Fruit fly (Drosophila melanogaster) whole organism, embryonic: Measurements from ENCODE around the gene AstC-R1.

Source experiments
- Ada2b ChIP-seq: fragments of 200-800 bp; sonication (Bioruptor generic); IDR thresholded peaks from 2 replicates; pipeline ENCODE4 v1.3.6; 2022; ENCODE audit warnings: missing biosample characterization, missing genetic modification characterization
- B-H2 ChIP-seq: fragments of 200-800 bp; sonication (Bioruptor generic); optimal IDR thresholded peaks from 2 replicates; lab custom pipeline; 2018; ENCODE audit warnings: missing biosample characterization, mild to moderate bottlenecking, missing genetic modification characterization
- CG11695 ChIP-seq: fragments of 200-800 bp; sonication (Bioruptor generic); IDR thresholded peaks from 3 replicates; pipeline ENCODE4 v1.3.6; 2022; ENCODE audit warnings: missing biosample characterization, missing genetic modification characterization
- CG12299 ChIP-seq: fragments of 200-800 bp; sonication (Bioruptor generic); optimal IDR thresholded peaks from 2 replicates; lab custom pipeline; 2018; ENCODE audit warnings: missing biosample characterization, mild to moderate bottlenecking, missing genetic modification characterization
- CG12659 ChIP-seq: fragments of 200-800 bp; sonication (Bioruptor generic); optimal IDR thresholded peaks from 3 replicates; lab custom pipeline; 2017; ENCODE audit warnings: mild to moderate bottlenecking, missing biosample characterization, missing genetic modification reagents, missing genetic modification characterization
- CG13287 ChIP-seq: fragments of 200-800 bp; sonication (Bioruptor generic); IDR thresholded peaks from 2 replicates; pipeline ENCODE4 v1.3.6; 2022; ENCODE audit warnings: missing biosample characterization, missing genetic modification characterization; ENCODE audit not compliant: partially characterized antibody
- CG14441 ChIP-seq: fragments of 200-800 bp; sonication (Bioruptor generic); IDR thresholded peaks from 2 replicates; pipeline ENCODE4 v1.3.6; 2022; ENCODE audit warnings: missing biosample characterization, missing genetic modification characterization
- CG14860 ChIP-seq: fragments of 200-800 bp; sonication (Bioruptor generic); IDR thresholded peaks from 3 replicates; pipeline ENCODE4 v1.3.6; 2022; ENCODE audit warnings: missing biosample characterization, missing genetic modification characterization; ENCODE audit not compliant: partially characterized antibody
- CG15269 ChIP-seq: fragments of 200-800 bp; sonication (Bioruptor generic); optimal IDR thresholded peaks from 2 replicates; lab custom pipeline; 2018; ENCODE audit warnings: missing biosample characterization, mild to moderate bottlenecking, missing genetic modification characterization, moderate library complexity
- CG17328 ChIP-seq: fragments of 200-800 bp; sonication (Bioruptor generic); IDR thresholded peaks from 2 replicates; pipeline ENCODE4 v1.3.6; 2022; ENCODE audit warnings: missing biosample characterization, missing genetic modification characterization
- CG18476 ChIP-seq: fragments of 200-800 bp; sonication (Bioruptor generic); optimal IDR thresholded peaks from 2 replicates; lab custom pipeline; 2016; ENCODE audit warnings: missing biosample characterization, mild to moderate bottlenecking, missing genetic modification characterization
- CG18619 ChIP-seq: fragments of 200-800 bp; sonication (Bioruptor generic); optimal IDR thresholded peaks from 3 replicates; lab custom pipeline; 2017; ENCODE audit warnings: missing biosample characterization, mild to moderate bottlenecking, missing genetic modification characterization
- CG2202 ChIP-seq: fragments of 200-800 bp; sonication (Bioruptor generic); optimal IDR thresholded peaks from 2 replicates; lab custom pipeline; 2018; ENCODE audit warnings: missing biosample characterization, mild to moderate bottlenecking, missing genetic modification characterization
- CG2678 ChIP-seq: fragments of 200-800 bp; sonication (Bioruptor generic); optimal IDR thresholded peaks from 3 replicates; lab custom pipeline; 2019; ENCODE audit warnings: missing biosample characterization, mild to moderate bottlenecking, missing genetic modification characterization, moderate library complexity
- CG30403 ChIP-seq: fragments of 200-800 bp; sonication (Bioruptor generic); optimal IDR thresholded peaks from 3 replicates; lab custom pipeline; 2016; ENCODE audit warnings: missing biosample characterization, missing genetic modification characterization
- CG31224 ChIP-seq: fragments of 200-800 bp; sonication (Bioruptor generic); IDR thresholded peaks from 2 replicates; pipeline ENCODE4 v1.3.6; 2022; ENCODE audit warnings: missing biosample characterization, missing genetic modification characterization
- CG34224 ChIP-seq: fragments of 200-800 bp; sonication (Bioruptor generic); IDR thresholded peaks from 3 replicates; pipeline ENCODE4 v1.3.6; 2022; ENCODE audit warnings: missing biosample characterization, missing genetic modification characterization; ENCODE audit not compliant: partially characterized antibody
- CG7963 ChIP-seq: fragments of 200-800 bp; sonication (Bioruptor generic); IDR thresholded peaks from 3 replicates; pipeline ENCODE4 v1.3.6; 2022; ENCODE audit warnings: missing biosample characterization, missing genetic modification characterization; ENCODE audit not compliant: partially characterized antibody
- CG9797 ChIP-seq: fragments of 200-800 bp; sonication (Bioruptor generic); optimal IDR thresholded peaks from 3 replicates; lab custom pipeline; 2018; ENCODE audit warnings: missing biosample characterization, mild to moderate bottlenecking, missing genetic modification characterization
- CG9932 ChIP-seq: fragments of 200-800 bp; sonication (Bioruptor generic); IDR thresholded peaks from 2 replicates; pipeline ENCODE4 v1.3.6; 2022; ENCODE audit warnings: missing biosample characterization, missing genetic modification characterization
- CTCF ChIP-seq: fragments of 200-800 bp; sonication (Bioruptor generic); optimal IDR thresholded peaks from 2 replicates; lab custom pipeline; 2017; ENCODE audit warnings: missing biosample characterization, mild to moderate bottlenecking, missing genetic modification characterization, moderate library complexity
- Doc2 ChIP-seq: fragments of 200-800 bp; sonication (Bioruptor generic); IDR thresholded peaks from 2 replicates; pipeline ENCODE4 v1.3.6; 2022; ENCODE audit warnings: missing biosample characterization, missing genetic modification characterization
- Eip74EF ChIP-seq, 2 experiments: fragments of 200-800 bp in 1 of 2; fragments of >200 bp in 1 of 2; sonication (Bioruptor generic) in 1 of 2; optimal IDR thresholded peaks; 2 replicates each; lab custom pipeline; 2017 to 2019; ENCODE audit warnings: missing biosample characterization in 2 of 2, missing genetic modification characterization in 2 of 2, mild to moderate bottlenecking in 1 of 2, moderate library complexity in 1 of 2
- Hmr ChIP-seq: fragments of 200-800 bp; sonication (Bioruptor generic); optimal IDR thresholded peaks from 3 replicates; lab custom pipeline; 2017; ENCODE audit warnings: mild to moderate bottlenecking, missing biosample characterization, missing genetic modification reagents, missing genetic modification characterization
- Mad ChIP-seq: fragments of 200-800 bp; sonication (Bioruptor generic); optimal IDR thresholded peaks from 2 replicates; lab custom pipeline; 2016; ENCODE audit warnings: missing biosample characterization, missing genetic modification characterization
- NfI ChIP-seq: fragments of 200-800 bp; sonication (Bioruptor generic); optimal IDR thresholded peaks from 3 replicates; lab custom pipeline; 2018; ENCODE audit warnings: missing biosample characterization, mild to moderate bottlenecking, missing genetic modification characterization, moderate library complexity
- PHDP ChIP-seq: fragments of 200-800 bp; sonication (Bioruptor generic); optimal IDR thresholded peaks from 3 replicates; lab custom pipeline; 2018; ENCODE audit warnings: missing biosample characterization, mild to moderate bottlenecking, missing genetic modification characterization, moderate library complexity
- Side ChIP-seq: fragments of 200-800 bp; sonication (Bioruptor generic); optimal IDR thresholded peaks from 2 replicates; lab custom pipeline; 2016; ENCODE audit warnings: missing biosample characterization, missing genetic modification characterization
- Six4 ChIP-seq: fragments of 200-800 bp; sonication (Bioruptor generic); optimal IDR thresholded peaks from 2 replicates; lab custom pipeline; 2016; ENCODE audit warnings: missing biosample characterization, missing genetic modification characterization
- Sox100B ChIP-seq: fragments of 200-800 bp; sonication (Bioruptor generic); optimal IDR thresholded peaks from 3 replicates; lab custom pipeline; 2018; ENCODE audit warnings: missing biosample characterization, mild to moderate bottlenecking, missing genetic modification characterization
- Usf ChIP-seq: fragments of 200-800 bp; sonication (Bioruptor generic); optimal IDR thresholded peaks from 2 replicates; lab custom pipeline; 2017; ENCODE audit warnings: missing genotype, missing biosample characterization, missing genetic modification characterization
- cato ChIP-seq: fragments of 200-800 bp; sonication (Bioruptor generic); optimal IDR thresholded peaks from 2 replicates; lab custom pipeline; 2016; ENCODE audit warnings: missing biosample characterization, missing genetic modification characterization, borderline replicate concordance
- disco-r ChIP-seq: fragments of 200-800 bp; sonication (Bioruptor generic); optimal IDR thresholded peaks from 2 replicates; lab custom pipeline; 2016; ENCODE audit warnings: missing biosample characterization, missing genetic modification characterization
- dmrt11E ChIP-seq: fragments of 200-800 bp; sonication (Bioruptor generic); optimal IDR thresholded peaks from 3 replicates; lab custom pipeline; 2018; ENCODE audit warnings: missing biosample characterization, mild to moderate bottlenecking, missing genetic modification characterization, moderate library complexity
- fd64A ChIP-seq: fragments of 200-800 bp; sonication (Bioruptor generic); optimal IDR thresholded peaks from 3 replicates; lab custom pipeline; 2018; ENCODE audit warnings: missing biosample characterization, mild to moderate bottlenecking, missing genetic modification characterization
- grn ChIP-seq: fragments of 200-800 bp; sonication (Bioruptor generic); optimal IDR thresholded peaks from 3 replicates; lab custom pipeline; 2017; ENCODE audit warnings: missing biosample characterization, missing genetic modification characterization
- hb ChIP-seq: fragments of 200-800 bp; sonication (Bioruptor generic); IDR thresholded peaks from 3 replicates; pipeline ENCODE4 v1.3.6; 2022; ENCODE audit warnings: missing biosample characterization, missing genetic modification characterization; ENCODE audit not compliant: partially characterized antibody
- hth ChIP-seq: fragments of >200 bp; optimal IDR thresholded peaks from 2 replicates; lab custom pipeline; 2017; ENCODE audit warnings: inconsistent platforms
- kay ChIP-seq: fragments of 200-800 bp; sonication (Bioruptor generic); optimal IDR thresholded peaks from 2 replicates; lab custom pipeline; 2016; ENCODE audit warnings: missing biosample characterization, missing genetic modification characterization
- nau ChIP-seq: fragments of 200-800 bp; sonication (Bioruptor generic); optimal IDR thresholded peaks from 3 replicates; lab custom pipeline; 2017; ENCODE audit warnings: missing biosample characterization, mild to moderate bottlenecking, missing genetic modification characterization, missing genetic modification reagents
- pan ChIP-seq, 4 experiments: fragments of >200 bp in 3 of 4; fragments of 200-800 bp in 1 of 4; sonication (Bioruptor generic) in 1 of 4; optimal IDR thresholded peaks in 3 of 4; IDR thresholded peaks in 1 of 4; 2 replicates each; pipeline versions ENCODE4 v1.3.6 to Lab custom; 2017 to 2022; ENCODE audit warnings: missing biosample characterization in 2 of 4, missing genetic modification characterization in 2 of 4, mixed read lengths in 1 of 4
- pfk ChIP-seq: fragments of 200-800 bp; sonication (Bioruptor generic); optimal IDR thresholded peaks from 2 replicates; lab custom pipeline; 2018; ENCODE audit warnings: missing biosample characterization, mild to moderate bottlenecking, missing genetic modification characterization, moderate library complexity
- row ChIP-seq: fragments of 200-800 bp; sonication (Bioruptor generic); IDR thresholded peaks from 3 replicates; pipeline ENCODE4 v1.3.6; 2022; ENCODE audit warnings: missing biosample characterization, missing genetic modification characterization
- sc ChIP-seq, 3 experiments: fragments of >200 bp in 2 of 3; fragments of 200-800 bp in 1 of 3; sonication (Bioruptor generic) in 1 of 3; optimal IDR thresholded peaks; 2 replicates in 2 of 3; 3 replicates in 1 of 3; lab custom pipeline; 2017; ENCODE audit warnings: mild to moderate bottlenecking in 1 of 3, missing biosample characterization in 1 of 3, missing genetic modification characterization in 1 of 3, missing genetic modification reagents in 1 of 3
- sd ChIP-seq: fragments of 200-800 bp; sonication (Bioruptor generic); optimal IDR thresholded peaks from 3 replicates; lab custom pipeline; 2018; ENCODE audit warnings: missing biosample characterization, mild to moderate bottlenecking, missing genetic modification characterization, moderate library complexity
- sens ChIP-seq: fragments of 200-800 bp; sonication (Bioruptor generic); peaks from one replicate; lab custom pipeline; 2016; ENCODE audit warnings: missing biosample characterization, missing genetic modification characterization
- sens-2 ChIP-seq: fragments of 200-800 bp; sonication (Bioruptor generic); IDR thresholded peaks from 2 replicates; pipeline ENCODE4 v1.3.6; 2022; ENCODE audit warnings: missing biosample characterization, missing genetic modification characterization
- sug ChIP-seq: fragments of 200-800 bp; optimal IDR thresholded peaks from 2 replicates; lab custom pipeline; 2019; ENCODE audit warnings: missing biosample characterization, mild to moderate bottlenecking, missing genetic modification characterization, moderate library complexity
- trem ChIP-seq: fragments of 200-800 bp; optimal IDR thresholded peaks from 3 replicates; lab custom pipeline; 2019; ENCODE audit warnings: missing biosample characterization, mild to moderate bottlenecking, missing genetic modification characterization, moderate library complexity
- vvl ChIP-seq: fragments of 200-800 bp; sonication (Bioruptor generic); IDR thresholded peaks from 2 replicates; pipeline ENCODE4 v1.3.6; 2022; ENCODE audit warnings: missing biosample characterization, missing genetic modification characterization

Gene AstC-R1

DNA sequence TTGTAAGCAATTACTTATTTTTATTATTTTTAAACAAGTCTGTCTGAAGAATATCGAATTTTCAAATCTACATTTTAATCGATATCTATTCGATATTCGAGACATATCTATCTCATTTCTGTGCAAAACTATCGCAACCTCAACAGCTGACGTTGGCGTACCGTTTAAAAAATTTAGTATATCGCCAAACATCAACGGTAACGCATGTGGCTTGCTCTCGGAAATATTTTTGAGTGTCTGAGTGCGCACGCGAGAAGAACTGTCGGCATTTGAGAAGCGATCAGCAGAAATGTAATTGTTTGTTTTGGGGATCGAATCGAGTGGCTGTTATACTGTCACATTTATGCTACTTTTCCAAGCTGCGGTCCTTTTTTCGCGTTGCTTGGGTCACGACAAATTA is 65.7 kb downstream of the AstC-R1 start, which contains the start of gene MYPT-75D (continued):
- TF ChIP-seq Usf (GFP tag; lab: Kevin White, UChicago) (no peak), kay (GFP tag; lab: Kevin White, UChicago) (no peak), Eip74EF (GFP tag; optimal IDR thresholded peaks at IDR 0.05; lab: Kevin White, UChicago) (peak in 1 of 2 experiments; percentile 19), nau (GFP tag; lab: Kevin White, UChicago) (no peak), CG12299 (tag; lab: Kevin White, UChicago) (peak; percentile 22), PHDP (tag; lab: Kevin White, UChicago) (peak; percentile 23), NfI (GFP tag; lab: Kevin White, UChicago) (peak; percentile 21), CG15269 (tag; lab: Kevin White, UChicago) (peak; percentile 38), trem (tag; lab: Kevin White, UChicago) (peak; percentile 78), CG2202 (peak; percentile 35), CG2678 (tag; lab: Kevin White, UChicago) (peak; percentile 39), pan (optimal IDR thresholded peaks at IDR 0.05; lab: Kevin White, UChicago) (no peak), pan (GFP tag; optimal IDR thresholded peaks at IDR 0.05 in 1 of 2, IDR thresholded peaks at IDR 0.05 in 1 of 2) (peak in 1 of 2 experiments; percentile 12), sens (GFP tag; lab: Kevin White, UChicago) (peak; percentile 90), hb (peak; percentile 68; the same call in 2 of the 3 replicates), hth (lab: Kevin White, UChicago) (no peak), CG31224 (GFP tag; lab: Robert Waterston, UW) (no peak), Ada2b (GFP tag; lab: Robert Waterston, UW) (no peak), CG14441 (GFP tag; lab: Robert Waterston, UW) (no peak), fd64A (GFP tag; lab: Kevin White, UChicago) (no peak), dmrt11E (tag; lab: Kevin White, UChicago) (no peak), sens-2 (GFP tag; lab: Robert Waterston, UW) (no peak; the same call in 1 of the 2 replicates), Doc2 (no peak), CG7963 (GFP tag; lab: Robert Waterston, UW) (peak; percentile 80), CG34224 (GFP tag; lab: Robert Waterston, UW) (peak; percentile 98), Side (peak; percentile 42), CG17328 (GFP tag; lab: Robert Waterston, UW) (no peak), B-H2 (peak; percentile 67), CG12659 (GFP tag; lab: Kevin White, UChicago) (peak; percentile 72), CG11695 (GFP tag; lab: Robert Waterston, UW) (no peak), pfk (no peak), CG13287 (GFP tag; lab: Robert Waterston, UW) (peak; percentile 95), cato (no peak), sug (peak; percentile 41), CG14860 (peak; percentile 79), grn (GFP tag; lab: Kevin White, UChicago) (peak; percentile 47), Hmr (GFP tag; lab: Kevin White, UChicago) (peak; percentile 30), CG18619 (GFP tag; lab: Kevin White, UChicago) (no peak), vvl (GFP tag; lab: Robert Waterston, UW) (peak; percentile 49), CG30403 (no peak), disco-r (GFP tag; lab: Kevin White, UChicago) (no peak), Mad (GFP tag; lab: Kevin White, UChicago) (no peak), CG18476 (no peak), CG9932 (peak; percentile 27; the same call in 1 of the 2 replicates), row (GFP tag; lab: Robert Waterston, UW) (0 out of 3 replicates have a peak, but pooled peaks have one; percentile 33), CG9797 (GFP tag; lab: Kevin White, UChicago) (peak; percentile 30), CTCF (GFP tag; lab: Kevin White, UChicago) (no peak), sd (tag; lab: Kevin White, UChicago) (peak; percentile 70), Six4 (GFP tag; lab: Kevin White, UChicago) (no peak), sc (optimal IDR thresholded peaks at IDR 0.05; lab: Kevin White, UChicago) (no peak), sc (GFP tag; optimal IDR thresholded peaks at IDR 0.05; lab: Kevin White, UChicago) (no peak), Sox100B (GFP tag; lab: Kevin White, UChicago) (no peak)
